ENCODE assay signal across 1 fruit fly cellular context in the genomic region with DNA sequence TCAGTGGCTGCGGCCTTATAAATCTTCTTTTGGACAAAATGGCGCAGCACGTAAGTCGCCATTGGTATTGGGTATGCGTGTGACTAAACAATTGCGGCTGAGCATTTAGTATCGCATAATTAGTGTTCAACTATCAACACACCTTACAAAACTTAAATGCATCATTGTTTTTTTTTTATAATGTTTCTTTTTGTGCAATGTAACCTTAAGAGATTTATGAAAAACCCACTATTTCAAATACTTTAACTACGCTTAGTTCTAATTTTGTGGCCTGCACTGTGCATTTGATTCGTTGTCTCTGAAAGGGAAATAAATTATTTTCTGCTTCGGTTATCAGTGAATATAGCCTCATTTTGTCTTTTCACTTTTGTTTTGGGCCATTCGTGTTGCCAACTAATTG.
TF ChIP-seq lines count a peak whose summit lies in the region.

No protein-coding gene starts in this region.

TF ChIP-seq in whole organism, embryonic, 481 proteins besides CTCF, POLR2A, EP300 and RAD21 (continued from another document and continues in another):
- TF ChIP-seq CG34422 (GFP tag; IDR thresholded peaks at IDR 0.05; lab: Robert Waterston, UW), result peak; percentile 63; the same call in 2 of the 3 replicates
- peak; percentile 56 for TF ChIP-seq CG10267 (tag; optimal IDR thresholded peaks at IDR 0.05; lab: Kevin White, UChicago)
- TF ChIP-seq caup (GFP tag; optimal IDR thresholded peaks at IDR 0.05; lab: Kevin White, UChicago; ENCODE audit: severe bottlenecking), result peak; percentile 42
- TF ChIP-seq trem (tag; optimal IDR thresholded peaks at IDR 0.05; lab: Kevin White, UChicago), result peak; percentile 0
- TF ChIP-seq CG15269 (tag; optimal IDR thresholded peaks at IDR 0.05; lab: Kevin White, UChicago), result peak; percentile 77
- peak; percentile 69 for TF ChIP-seq slbo (GFP tag; IDR thresholded peaks at IDR 0.05; lab: Robert Waterston, UW)
- peak; percentile 50 to 57 for TF ChIP-seq Pdp1 (GFP tag; optimal IDR thresholded peaks at IDR 0.05; lab: Kevin White, UChicago)
- 0 out of 3 replicates have a peak, but pooled peaks have one; percentile 29 for TF ChIP-seq CG7357 (GFP tag; IDR thresholded peaks at IDR 0.05; lab: Robert Waterston, UW)
- no peak for TF ChIP-seq Tbp (GFP tag; optimal IDR thresholded peaks at IDR 0.05; lab: Kevin White, UChicago)
- TF ChIP-seq CG6175 (GFP tag; IDR thresholded peaks at IDR 0.05; lab: Robert Waterston, UW), result no peak
- peak; percentile 24 for TF ChIP-seq CG30431 (GFP tag; optimal IDR thresholded peaks at IDR 0.05; lab: Kevin White, UChicago)
- no peak for TF ChIP-seq dati (GFP tag; IDR thresholded peaks at IDR 0.05; lab: Robert Waterston, UW)
- TF ChIP-seq shn (GFP tag; optimal IDR thresholded peaks at IDR 0.05; lab: Kevin White, UChicago), result peak; percentile 34
- no peak for TF ChIP-seq fd102C (GFP tag; optimal IDR thresholded peaks at IDR 0.05; lab: Kevin White, UChicago)
- TF ChIP-seq CG1602 (GFP tag; optimal IDR thresholded peaks at IDR 0.05; lab: Kevin White, UChicago), result peak; percentile 38
- TF ChIP-seq E2f1 (GFP tag; IDR thresholded peaks at IDR 0.05; lab: Robert Waterston, UW), result peak; percentile 44; the same call in 1 of the 2 replicates
- TF ChIP-seq C15 (GFP tag; IDR thresholded peaks at IDR 0.05; lab: Robert Waterston, UW), result no peak
- no peak for TF ChIP-seq Taf1 (GFP tag; IDR thresholded peaks at IDR 0.05; lab: Robert Waterston, UW)
- TF ChIP-seq unpg (GFP tag; optimal IDR thresholded peaks at IDR 0.05; lab: Kevin White, UChicago), result peak; percentile 79
- peak; percentile 49 for TF ChIP-seq tio (GFP tag; optimal IDR thresholded peaks at IDR 0.05; lab: Kevin White, UChicago)
- peak; percentile 57 for TF ChIP-seq CG2712 (tag; optimal IDR thresholded peaks at IDR 0.05; lab: Kevin White, UChicago)
- TF ChIP-seq CG4617 (GFP tag; optimal IDR thresholded peaks at IDR 0.05; lab: Kevin White, UChicago; ENCODE audit: borderline replicate concordance), result no peak
- peak; percentile 58 for TF ChIP-seq Xbp1 (GFP tag; optimal IDR thresholded peaks at IDR 0.05; lab: Kevin White, UChicago)
- peak; percentile 27; the same call in 1 of the 2 replicates for TF ChIP-seq bowl (GFP tag; IDR thresholded peaks at IDR 0.05; lab: Robert Waterston, UW)
- peak; percentile 71 for TF ChIP-seq CG12071 (GFP tag; optimal IDR thresholded peaks at IDR 0.05; lab: Kevin White, UChicago)
- TF ChIP-seq Sox102F (GFP tag; optimal IDR thresholded peaks at IDR 0.05; lab: Kevin White, UChicago), result peak; percentile 82
- TF ChIP-seq twi (tag; optimal IDR thresholded peaks at IDR 0.05; lab: Kevin White, UChicago), result no peak
- no peak for TF ChIP-seq CG13123 (GFP tag; optimal IDR thresholded peaks at IDR 0.05; lab: Kevin White, UChicago)
- TF ChIP-seq ato (GFP tag; IDR thresholded peaks at IDR 0.05; lab: Robert Waterston, UW; ENCODE audit: partially characterized antibody), result no peak
- no peak for TF ChIP-seq CG10431 (GFP tag; optimal IDR thresholded peaks at IDR 0.05; lab: Kevin White, UChicago)
- no peak for TF ChIP-seq dm (GFP tag; optimal IDR thresholded peaks at IDR 0.05; lab: Kevin White, UChicago)
- no peak for TF ChIP-seq ems (GFP tag; optimal IDR thresholded peaks at IDR 0.05; lab: Kevin White, UChicago)
- TF ChIP-seq CG1024 (GFP tag; IDR thresholded peaks at IDR 0.05; lab: Robert Waterston, UW), result no peak
- TF ChIP-seq CG6765 (GFP tag; optimal IDR thresholded peaks at IDR 0.05; lab: Kevin White, UChicago), result peak; percentile 8
- TF ChIP-seq CG32772 (GFP tag; IDR thresholded peaks at IDR 0.05; lab: Robert Waterston, UW), result peak; percentile 48; the same call in 1 of the 2 replicates
- TF ChIP-seq Gug (GFP tag; IDR thresholded peaks at IDR 0.05; lab: Robert Waterston, UW), result no peak; the same call in 3 of the 4 replicates
- peak; percentile 77 for TF ChIP-seq Hmr (GFP tag; optimal IDR thresholded peaks at IDR 0.05; lab: Kevin White, UChicago)
- TF ChIP-seq CG6689 (GFP tag; IDR thresholded peaks at IDR 0.05; lab: Robert Waterston, UW), result peak; percentile 56; the same call in 1 of the 2 replicates
- TF ChIP-seq gro (GFP tag; optimal IDR thresholded peaks at IDR 0.05; lab: Kevin White, UChicago), result no peak
- no peak for TF ChIP-seq CG7372 (GFP tag; IDR thresholded peaks at IDR 0.05; lab: Robert Waterston, UW)
- TF ChIP-seq Xrp1 (GFP tag; IDR thresholded peaks at IDR 0.05; lab: Robert Waterston, UW), result peak; percentile 73
- peak; percentile 43 for TF ChIP-seq CG8281 (tag; optimal IDR thresholded peaks at IDR 0.05; lab: Kevin White, UChicago)
- TF ChIP-seq CG10565 (GFP tag; optimal IDR thresholded peaks at IDR 0.05; lab: Kevin White, UChicago), result no peak
- no peak for TF ChIP-seq cg (GFP tag; optimal IDR thresholded peaks at IDR 0.05; lab: Kevin White, UChicago)
- TF ChIP-seq CG6254 (GFP tag; optimal IDR thresholded peaks at IDR 0.05; lab: Kevin White, UChicago), result peak; percentile 55
- no peak for TF ChIP-seq CG11456 (GFP tag; IDR thresholded peaks at IDR 0.05; lab: Robert Waterston, UW)
- peak; percentile 6 for TF ChIP-seq psq (GFP tag; optimal IDR thresholded peaks at IDR 0.05; lab: Kevin White, UChicago)
- TF ChIP-seq CG12744 (GFP tag; optimal IDR thresholded peaks at IDR 0.05; lab: Kevin White, UChicago), result peak; percentile 16
- peak; percentile 34 for TF ChIP-seq CG4820 (GFP tag; optimal IDR thresholded peaks at IDR 0.05; lab: Kevin White, UChicago)
- no peak for TF ChIP-seq pros (GFP tag; optimal IDR thresholded peaks at IDR 0.05; lab: Kevin White, UChicago)
- no peak for TF ChIP-seq inv (GFP tag; IDR thresholded peaks at IDR 0.05; lab: Robert Waterston, UW; ENCODE audit: partially characterized antibody)
- TF ChIP-seq CG3995 (GFP tag; optimal IDR thresholded peaks at IDR 0.05; lab: Kevin White, UChicago), result peak; percentile 15
- peak; percentile 72 for TF ChIP-seq dysf (GFP tag; IDR thresholded peaks at IDR 0.05; lab: Robert Waterston, UW)
- no peak for TF ChIP-seq CG12104 (GFP tag; optimal IDR thresholded peaks at IDR 0.05; lab: Kevin White, UChicago)
- peak; percentile 85 for TF ChIP-seq row (GFP tag; IDR thresholded peaks at IDR 0.05; lab: Robert Waterston, UW)
- peak; percentile 76 for TF ChIP-seq CG12391 (tag; optimal IDR thresholded peaks at IDR 0.05; lab: Kevin White, UChicago)
- no peak for TF ChIP-seq Dad (GFP tag; optimal IDR thresholded peaks at IDR 0.05; lab: Kevin White, UChicago)
- TF ChIP-seq gem (tag; optimal IDR thresholded peaks at IDR 0.05; lab: Kevin White, UChicago), result peak; percentile 83
- TF ChIP-seq Vsx1 (GFP tag; optimal IDR thresholded peaks at IDR 0.05; lab: Kevin White, UChicago), result peak; percentile 26
- peak; percentile 82 for TF ChIP-seq Ets65A (GFP tag; lab: Kevin White, UChicago)
- peak; percentile 38 for TF ChIP-seq CG13624 (GFP tag; optimal IDR thresholded peaks at IDR 0.05; lab: Kevin White, UChicago)
- peak in 1 of 2 experiments; percentile 65 for TF ChIP-seq dpn (GFP tag; optimal IDR thresholded peaks at IDR 0.05; lab: Kevin White, UChicago)
- TF ChIP-seq toy (GFP tag; IDR thresholded peaks at IDR 0.05; lab: Robert Waterston, UW), result no peak
- no peak for TF ChIP-seq en (GFP tag; optimal IDR thresholded peaks at IDR 0.05; lab: Kevin White, UChicago)
- peak; percentile 45 for TF ChIP-seq CG1233 (GFP tag; optimal IDR thresholded peaks at IDR 0.05; lab: Kevin White, UChicago)
- TF ChIP-seq Atf-2 (GFP tag; optimal IDR thresholded peaks at IDR 0.05; lab: Kevin White, UChicago), result peak; percentile 48
- no peak for TF ChIP-seq Sin3A (optimal IDR thresholded peaks at IDR 0.05; lab: Kevin White, UChicago)
- TF ChIP-seq D (optimal IDR thresholded peaks at IDR 0.05; lab: Kevin White, UChicago), result no peak
- peak; percentile 28 for TF ChIP-seq D (GFP tag; optimal IDR thresholded peaks at IDR 0.05; lab: Kevin White, UChicago)
- TF ChIP-seq Antp (GFP tag; optimal IDR thresholded peaks at IDR 0.05; lab: Kevin White, UChicago), result peak; percentile 46
- peak; percentile 67 for TF ChIP-seq CG4424 (GFP tag; optimal IDR thresholded peaks at IDR 0.05; lab: Kevin White, UChicago)
- TF ChIP-seq Fer3 (tag; optimal IDR thresholded peaks at IDR 0.05; lab: Kevin White, UChicago), result peak; percentile 68
- TF ChIP-seq Dip2 (GFP tag; IDR thresholded peaks at IDR 0.05; lab: Robert Waterston, UW), result no peak
- peak; percentile 70 for TF ChIP-seq ind (GFP tag; optimal IDR thresholded peaks at IDR 0.05; lab: Kevin White, UChicago)
- no peak for TF ChIP-seq chinmo (GFP tag; IDR thresholded peaks at IDR 0.05; lab: Robert Waterston, UW; ENCODE audit: partially characterized antibody)
- peak; percentile 27; the same call in 1 of the 2 replicates for TF ChIP-seq E2f2 (GFP tag; IDR thresholded peaks at IDR 0.05; lab: Robert Waterston, UW)
- no peak for TF ChIP-seq Kr (GFP tag; optimal IDR thresholded peaks at IDR 0.05; lab: Kevin White, UChicago)
- no peak for TF ChIP-seq Stat92E (GFP tag; optimal IDR thresholded peaks at IDR 0.05; lab: Kevin White, UChicago)
- TF ChIP-seq sens (GFP tag; lab: Kevin White, UChicago), result peak; percentile 93
- TF ChIP-seq Bteb2 (GFP tag; optimal IDR thresholded peaks at IDR 0.05; lab: Kevin White, UChicago), result peak; percentile 30
- peak; percentile 24 for TF ChIP-seq fd3F (GFP tag; optimal IDR thresholded peaks at IDR 0.05; lab: Kevin White, UChicago)
- no peak for TF ChIP-seq Optix (GFP tag; IDR thresholded peaks at IDR 0.05; lab: Robert Waterston, UW)
- peak; percentile 37 for TF ChIP-seq zfh2 (GFP tag; optimal IDR thresholded peaks at IDR 0.05; lab: Kevin White, UChicago)
- peak; percentile 41 for TF ChIP-seq nerfin-1 (tag; optimal IDR thresholded peaks at IDR 0.05; lab: Kevin White, UChicago)
- TF ChIP-seq CG17612 (GFP tag; IDR thresholded peaks at IDR 0.05; lab: Robert Waterston, UW), result no peak
- no peak for TF ChIP-seq Nf-YA (GFP tag; IDR thresholded peaks at IDR 0.05; lab: Robert Waterston, UW)
- TF ChIP-seq HLH3B (GFP tag; IDR thresholded peaks at IDR 0.05; lab: Robert Waterston, UW), result peak; percentile 55
- TF ChIP-seq CoRest (tag; optimal IDR thresholded peaks at IDR 0.05; lab: Kevin White, UChicago), result peak; percentile 62
- TF ChIP-seq dimm (GFP tag; IDR thresholded peaks at IDR 0.05; lab: Robert Waterston, UW), result no peak
- no peak for TF ChIP-seq sna (GFP tag; IDR thresholded peaks at IDR 0.05; lab: Robert Waterston, UW; ENCODE audit: partially characterized antibody)
- TF ChIP-seq D19A (tag; optimal IDR thresholded peaks at IDR 0.05; lab: Kevin White, UChicago), result peak; percentile 39
- TF ChIP-seq CG4282 (GFP tag; optimal IDR thresholded peaks at IDR 0.05; lab: Kevin White, UChicago), result no peak
- TF ChIP-seq CG10654 (GFP tag; optimal IDR thresholded peaks at IDR 0.05; lab: Kevin White, UChicago), result peak; percentile 25
- TF ChIP-seq NK7.1 (GFP tag; optimal IDR thresholded peaks at IDR 0.05; lab: Kevin White, UChicago), result no peak
- TF ChIP-seq Sox100B (GFP tag; optimal IDR thresholded peaks at IDR 0.05; lab: Kevin White, UChicago), result peak; percentile 53
- TF ChIP-seq CG2120 (GFP tag; optimal IDR thresholded peaks at IDR 0.05; lab: Kevin White, UChicago), result peak; percentile 73
- TF ChIP-seq CG11398 (GFP tag; optimal IDR thresholded peaks at IDR 0.05; lab: Kevin White, UChicago), result peak; percentile 14
- TF ChIP-seq ase (GFP tag; IDR thresholded peaks at IDR 0.05; lab: Robert Waterston, UW), result no peak
- no peak for TF ChIP-seq tup (GFP tag; optimal IDR thresholded peaks at IDR 0.05; lab: Kevin White, UChicago)
- no peak for TF ChIP-seq NFAT (GFP tag; IDR thresholded peaks at IDR 0.05; lab: Robert Waterston, UW)
- no peak for TF ChIP-seq h (optimal IDR thresholded peaks at IDR 0.05; lab: Kevin White, UChicago)
- TF ChIP-seq wdn (GFP tag; IDR thresholded peaks at IDR 0.05; lab: Robert Waterston, UW), result 0 out of 2 replicates have a peak, but pooled peaks have one; percentile 9
- no peak for TF ChIP-seq CG3726 (GFP tag; IDR thresholded peaks at IDR 0.05; lab: Robert Waterston, UW)
- TF ChIP-seq ap (GFP tag; IDR thresholded peaks at IDR 0.05; lab: Robert Waterston, UW), result peak; percentile 31; the same call in 1 of the 2 replicates
- TF ChIP-seq CG8944 (GFP tag; optimal IDR thresholded peaks at IDR 0.05; lab: Kevin White, UChicago), result peak; percentile 45
- no peak for TF ChIP-seq gfzf (GFP tag; optimal IDR thresholded peaks at IDR 0.05; lab: Kevin White, UChicago)
- TF ChIP-seq MESR4 (GFP tag; optimal IDR thresholded peaks at IDR 0.05; lab: Kevin White, UChicago), result no peak
- TF ChIP-seq pfk (GFP tag; optimal IDR thresholded peaks at IDR 0.05; lab: Kevin White, UChicago), result no peak
- TF ChIP-seq emc (GFP tag; optimal IDR thresholded peaks at IDR 0.05; lab: Kevin White, UChicago), result no peak
- no peak for TF ChIP-seq Hey (tag; optimal IDR thresholded peaks at IDR 0.05; lab: Kevin White, UChicago)
- TF ChIP-seq pita (GFP tag; optimal IDR thresholded peaks at IDR 0.05; lab: Kevin White, UChicago), result no peak
- peak; percentile 15 for TF ChIP-seq Fer2 (tag; optimal IDR thresholded peaks at IDR 0.05; lab: Kevin White, UChicago)
- TF ChIP-seq Myb (GFP tag; optimal IDR thresholded peaks at IDR 0.05; lab: Kevin White, UChicago), result peak; percentile 53
- TF ChIP-seq CG15011 (GFP tag; optimal IDR thresholded peaks at IDR 0.05; lab: Kevin White, UChicago), result peak; percentile 27
- TF ChIP-seq CG13424 (tag; optimal IDR thresholded peaks at IDR 0.05; lab: Kevin White, UChicago), result peak; percentile 72
- TF ChIP-seq Dp (GFP tag; optimal IDR thresholded peaks at IDR 0.05; lab: Kevin White, UChicago), result no peak
- TF ChIP-seq pum (GFP tag; optimal IDR thresholded peaks at IDR 0.05; lab: Kevin White, UChicago), result peak; percentile 40
- peak; percentile 47; the same call in 1 of the 3 replicates for TF ChIP-seq CG2199 (GFP tag; IDR thresholded peaks at IDR 0.05; lab: Robert Waterston, UW)
- 0 out of 2 replicates have a peak, but pooled peaks have one; percentile 49 for TF ChIP-seq CG32767 (GFP tag; IDR thresholded peaks at IDR 0.05; lab: Robert Waterston, UW)
- no peak for TF ChIP-seq ro (GFP tag; IDR thresholded peaks at IDR 0.05; lab: Robert Waterston, UW)
- peak; percentile 39 for TF ChIP-seq tin (GFP tag; optimal IDR thresholded peaks at IDR 0.05; lab: Kevin White, UChicago)
- peak; percentile 35 for TF ChIP-seq sisA (GFP tag; IDR thresholded peaks at IDR 0.05; lab: Robert Waterston, UW)
- TF ChIP-seq CG4730 (GFP tag; IDR thresholded peaks at IDR 0.05; lab: Robert Waterston, UW), result no peak
- TF ChIP-seq CG10959 (GFP tag; IDR thresholded peaks at IDR 0.05; lab: Robert Waterston, UW), result no peak
- TF ChIP-seq ewg (GFP tag; optimal IDR thresholded peaks at IDR 0.05; lab: Kevin White, UChicago), result peak; percentile 38
- TF ChIP-seq YL-1 (GFP tag; optimal IDR thresholded peaks at IDR 0.05; lab: Kevin White, UChicago), result no peak
- no peak for TF ChIP-seq CG6791 (GFP tag; IDR thresholded peaks at IDR 0.05; lab: Robert Waterston, UW; ENCODE audit: partially characterized antibody)
- peak; percentile 28 for TF ChIP-seq org-1 (GFP tag; optimal IDR thresholded peaks at IDR 0.05; lab: Kevin White, UChicago)
